Worm (Caenorhabditis elegans) whole organism, L3 larva: ENCODE results near the gene H20J04.7.

Source experiments
- daf-12 ChIP-seq: fragments of 150-350 bp; optimal IDR thresholded peaks from 2 replicates; lab custom pipeline; 2014; ENCODE audit warnings: missing biosample characterization, missing genetic modification reagents, missing genetic modification characterization
- elt-1 ChIP-seq: fragments of 150-350 bp; optimal IDR thresholded peaks from 2 replicates; lab custom pipeline; 2014; ENCODE audit warnings: missing biosample characterization, missing genetic modification characterization
- elt-3 ChIP-seq, 3 experiments: fragments of 150-350 bp in 1 of 3; sonication (generic microtip) in 2 of 3; optimal IDR thresholded peaks; 2 replicates in 2 of 3; 4 replicates in 1 of 3; lab custom pipeline; 2014 to 2017; ENCODE audit warnings: missing biosample characterization in 3 of 3, missing genetic modification characterization in 3 of 3
- fkh-10 ChIP-seq: sonication (generic microtip); optimal IDR thresholded peaks from 2 replicates; lab custom pipeline; 2017; ENCODE audit warnings: missing biosample characterization, missing genetic modification reagents, missing genetic modification characterization
- lin-39 ChIP-seq: fragments of 150-350 bp; optimal IDR thresholded peaks from 2 replicates; lab custom pipeline; 2018; ENCODE audit warnings: missing biosample characterization, missing genetic modification reagents, missing genetic modification characterization
- nhr-76 ChIP-seq: fragments of 150-350 bp; sonication (generic microtip); optimal IDR thresholded peaks from 5 replicates; lab custom pipeline; 2014; ENCODE audit warnings: missing biosample characterization, missing genetic modification characterization
- pha-4 ChIP-seq: fragments of 150-350 bp; optimal IDR thresholded peaks from 2 replicates; lab custom pipeline; 2014; ENCODE audit warnings: missing biosample characterization, missing genetic modification reagents, missing genetic modification characterization
- snpc-4 ChIP-seq: fragments of 150-350 bp; optimal IDR thresholded peaks from 2 replicates; lab custom pipeline; 2014; ENCODE audit warnings: missing biosample characterization, missing genetic modification characterization
- unc-62 ChIP-seq: fragments of 150-350 bp; sonication (generic microtip); optimal IDR thresholded peaks from 4 replicates; lab custom pipeline; 2014; ENCODE audit warnings: missing biosample characterization, missing genetic modification reagents, missing genetic modification characterization
- zag-1 ChIP-seq: fragments of 150-350 bp; optimal IDR thresholded peaks from 2 replicates; lab custom pipeline; 2014; ENCODE audit warnings: missing biosample characterization, missing genetic modification characterization

ce11 chrII:4372406-4372805 lies 17.3 kb upstream of the H20J04.7 start, which contains the start of gene paic-1:
- no peak for TF ChIP-seq fkh-10
- TF ChIP-seq nhr-76 (tag; lab: Kevin White, UChicago) = no peak
- no peak for TF ChIP-seq zag-1
- TF ChIP-seq daf-12 (tag; lab: Kevin White, UChicago) = no peak
- no peak for TF ChIP-seq elt-1 (tag; lab: Kevin White, UChicago)
- TF ChIP-seq lin-39 (tag; lab: Kevin White, UChicago) = no peak
- TF ChIP-seq pha-4 = peak; percentile 24
- TF ChIP-seq snpc-4 = no peak
- TF ChIP-seq unc-62 (GFP tag; lab: Kevin White, UChicago) = no peak
- TF ChIP-seq elt-3 (tag; optimal IDR thresholded peaks at IDR 0.05; lab: Kevin White, UChicago) = no peak
